Fruit fly (Drosophila melanogaster): Measurements from ENCODE around the gene CG10237.
A peak's percentile ranks its signal among the peaks of the same experiment; 100 is the strongest.

The CG10237 gene

DNA sequence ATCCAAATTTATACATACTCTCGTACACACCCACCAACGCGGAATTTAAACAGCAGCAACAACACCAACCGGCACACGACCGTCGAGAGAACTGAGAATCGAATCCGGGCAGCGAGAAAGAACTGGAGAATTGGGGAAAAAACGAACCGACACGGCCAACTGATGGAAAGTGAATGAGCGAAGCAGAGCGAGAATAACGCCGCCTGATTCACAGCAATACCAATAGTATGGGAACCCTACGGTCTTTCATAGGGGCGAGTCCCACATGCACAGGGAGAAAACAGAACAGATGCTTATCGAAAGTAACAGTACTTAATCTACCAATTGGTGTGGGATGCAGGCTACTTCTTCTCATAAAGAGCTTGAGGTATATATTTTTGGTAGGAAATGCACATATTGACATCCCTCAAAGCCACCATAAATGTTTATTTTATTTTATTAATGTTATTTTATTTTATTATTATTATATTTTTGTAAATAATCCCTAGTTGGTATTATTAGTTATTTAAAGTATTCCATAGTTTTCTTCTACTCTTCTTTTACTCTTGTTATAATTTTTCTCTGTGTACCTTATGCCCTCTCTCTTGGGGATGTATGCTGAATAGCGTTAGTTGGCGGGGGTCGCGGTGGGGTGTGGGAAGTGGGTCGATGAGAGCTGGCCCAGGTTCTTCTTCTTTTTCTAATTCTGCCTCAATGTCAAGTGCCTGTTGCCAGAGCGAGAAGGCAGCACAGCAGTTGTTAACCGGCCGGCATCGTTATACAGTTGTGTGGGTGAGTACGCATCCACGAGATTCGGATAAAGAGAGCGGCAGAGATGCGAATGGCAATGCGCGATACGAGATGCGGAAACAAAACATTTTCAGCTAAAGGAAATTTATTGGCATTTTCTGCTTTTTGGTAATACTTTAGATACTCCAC is 44.0 kb downstream of the CG10237 start, which contains the start of gene CG17544 (continued):
- TF ChIP-seq CG12299 (tag; optimal IDR thresholded peaks at IDR 0.05) (peak; percentile 73), Ets65A (GFP tag) (peak; percentile 91), pb (GFP tag; optimal IDR thresholded peaks at IDR 0.05) (no peak), pho (GFP tag; optimal IDR thresholded peaks at IDR 0.05) (peak; percentile 26), CG43689 (GFP tag; IDR thresholded peaks at IDR 0.05) (no peak), Fer3 (tag; optimal IDR thresholded peaks at IDR 0.05) (peak; percentile 68), CG2129 (GFP tag; IDR thresholded peaks at IDR 0.05; ENCODE audit: partially characterized antibody) (no peak), sob (GFP tag; IDR thresholded peaks at IDR 0.05) (peak; percentile 56; the same call in 1 of the 2 replicates), dysf (GFP tag; IDR thresholded peaks at IDR 0.05) (peak; percentile 72), CG2202 (tag; optimal IDR thresholded peaks at IDR 0.05) (peak; percentile 42), kah (GFP tag; optimal IDR thresholded peaks at IDR 0.05) (peak; percentile 60), trh (GFP tag; optimal IDR thresholded peaks at IDR 0.05) (peak; percentile 32), Nf-YA (GFP tag; IDR thresholded peaks at IDR 0.05) (no peak), CG6854 (GFP tag; optimal IDR thresholded peaks at IDR 0.05) (peak; percentile 73), luna (GFP tag; optimal IDR thresholded peaks at IDR 0.05) (no peak), sisA (GFP tag; IDR thresholded peaks at IDR 0.05) (peak; percentile 51), shn (GFP tag; optimal IDR thresholded peaks at IDR 0.05) (no peak), CG12155 (GFP tag; optimal IDR thresholded peaks at IDR 0.05) (peak; percentile 54), nerfin-2 (GFP tag; IDR thresholded peaks at IDR 0.05; ENCODE audit: partially characterized antibody) (no peak), bab2 (GFP tag; optimal IDR thresholded peaks at IDR 0.05) (no peak), CG18262 (tag; optimal IDR thresholded peaks at IDR 0.05) (peak; percentile 92), aop (GFP tag; IDR thresholded peaks at IDR 0.05) (0 out of 2 replicates have a peak, but pooled peaks have one; percentile 24), CG8281 (tag; optimal IDR thresholded peaks at IDR 0.05) (peak; percentile 61), GATAe (GFP tag; conservative IDR thresholded peaks at IDR 0.05) (no peak), CG3281 (GFP tag; optimal IDR thresholded peaks at IDR 0.05) (peak; percentile 90), CG6765 (GFP tag; optimal IDR thresholded peaks at IDR 0.05) (peak; percentile 82), CG8944 (GFP tag; optimal IDR thresholded peaks at IDR 0.05) (peak; percentile 33), CG3995 (GFP tag; optimal IDR thresholded peaks at IDR 0.05) (no peak), mirr (GFP tag; optimal IDR thresholded peaks at IDR 0.05) (peak; percentile 68), CG6683 (GFP tag; optimal IDR thresholded peaks at IDR 0.05) (peak; percentile 78), CG2678 (tag; optimal IDR thresholded peaks at IDR 0.05) (peak; percentile 93), CG11723 (GFP tag; optimal IDR thresholded peaks at IDR 0.05) (no peak), tna (GFP tag; IDR thresholded peaks at IDR 0.05; ENCODE audit: partially characterized antibody) (no peak; the same call in 1 of the 2 replicates), ken (GFP tag; IDR thresholded peaks at IDR 0.05) (no peak; the same call in 2 of the 3 replicates), slp2 (GFP tag; optimal IDR thresholded peaks at IDR 0.05) (peak; percentile 42), CG7372 (GFP tag; IDR thresholded peaks at IDR 0.05) (peak; percentile 25), Camta (GFP tag; optimal IDR thresholded peaks at IDR 0.05) (no peak), CG32532 (GFP tag; IDR thresholded peaks at IDR 0.05) (peak; percentile 76), Ada2b (GFP tag; IDR thresholded peaks at IDR 0.05) (peak; percentile 39; the same call in 1 of the 2 replicates), CG3838 (GFP tag; optimal IDR thresholded peaks at IDR 0.05) (no peak), chinmo (GFP tag; IDR thresholded peaks at IDR 0.05; ENCODE audit: partially characterized antibody) (peak; percentile 92), gem (tag; optimal IDR thresholded peaks at IDR 0.05) (peak; percentile 90), CG2712 (tag; optimal IDR thresholded peaks at IDR 0.05) (peak; percentile 89), CG17829 (tag; optimal IDR thresholded peaks at IDR 0.05) (peak; percentile 82), CG12659 (GFP tag; optimal IDR thresholded peaks at IDR 0.05) (peak; percentile 82), CG12104 (GFP tag; optimal IDR thresholded peaks at IDR 0.05) (peak; percentile 52), dmrt99B (tag; optimal IDR thresholded peaks at IDR 0.05) (peak; percentile 86), jigr1 (GFP tag; IDR thresholded peaks at IDR 0.05) (peak; percentile 11; the same call in 1 of the 3 replicates), CG13424 (tag; optimal IDR thresholded peaks at IDR 0.05) (peak; percentile 89)
